Worm (Caenorhabditis elegans): ENCODE data around the gene T07C4.12.

ce11 chrIII:10337508-10338166 lies 5.2 kb upstream of the T07C4.12 start, which contains the start of gene ttr-15:
- TF ChIP-seq hsf-1 (GFP tag; IDR thresholded peaks at IDR 0.05), result no peak
- no peak for TF ChIP-seq bed-1 (GFP tag; IDR thresholded peaks at IDR 0.05)
- no peak for TF ChIP-seq egl-18 (GFP tag; IDR thresholded peaks at IDR 0.05)
- TF ChIP-seq unc-62 (GFP tag; optimal IDR thresholded peaks at IDR 0.05), result no peak
- peak; percentile 22 for TF ChIP-seq repo-1 (tag; optimal IDR thresholded peaks at IDR 0.05)
- TF ChIP-seq ets-4 (GFP tag; optimal IDR thresholded peaks at IDR 0.05), result no peak
- no peak; the same call in 1 of the 2 replicates for TF ChIP-seq Y79H2A.3 (GFP tag; conservative IDR thresholded peaks at IDR 0.05)
- no peak for TF ChIP-seq tbp1 (GFP tag; optimal IDR thresholded peaks at IDR 0.05)
- TF ChIP-seq ekl-4 (GFP tag; IDR thresholded peaks at IDR 0.05), result no peak
- 0 out of 2 replicates have a peak, but pooled peaks have one; percentile 25 for TF ChIP-seq madf-6 (GFP tag; IDR thresholded peaks at IDR 0.05)
- TF ChIP-seq die-1 (tag; optimal IDR thresholded peaks at IDR 0.05), result no peak
- peak; percentile 57 for TF ChIP-seq lin-40 (tag; optimal IDR thresholded peaks at IDR 0.05)
